Worm (Caenorhabditis elegans) whole organism, L3 larva: ENCODE measurements around the gene clec-137.

Source experiments
- aly-2 ChIP-seq: fragments of 150-350 bp; optimal IDR thresholded peaks from 2 replicates; lab custom pipeline; 2014; ENCODE audit warnings: missing biosample characterization, missing genetic modification characterization
- ama-1 ChIP-seq: fragments of 150-350 bp; optimal IDR thresholded peaks from 2 replicates; lab custom pipeline; 2018
- ceh-28 ChIP-seq: fragments of 150-350 bp; optimal IDR thresholded peaks from 2 replicates; lab custom pipeline; 2014; ENCODE audit warnings: missing biosample characterization, missing genetic modification reagents, missing genetic modification characterization
- ceh-82 ChIP-seq: fragments of 150-350 bp; optimal IDR thresholded peaks from 2 replicates; lab custom pipeline; 2014; ENCODE audit warnings: missing biosample characterization, missing genetic modification characterization
- elt-3 ChIP-seq, 3 experiments: fragments of 150-350 bp in 1 of 3; sonication (generic microtip) in 2 of 3; optimal IDR thresholded peaks; 2 replicates in 2 of 3; 4 replicates in 1 of 3; lab custom pipeline; 2014 to 2017; ENCODE audit warnings: missing biosample characterization in 3 of 3, missing genetic modification characterization in 3 of 3
- jun-1 ChIP-seq: fragments of 150-350 bp; optimal IDR thresholded peaks from 2 replicates; lab custom pipeline; 2014; ENCODE audit warnings: missing biosample characterization, missing genetic modification reagents, missing genetic modification characterization
- lin-39 ChIP-seq: fragments of 150-350 bp; optimal IDR thresholded peaks from 2 replicates; lab custom pipeline; 2018; ENCODE audit warnings: missing biosample characterization, missing genetic modification reagents, missing genetic modification characterization
- nhr-11 ChIP-seq: fragments of 150-350 bp; optimal IDR thresholded peaks from 2 replicates; lab custom pipeline; 2014; ENCODE audit warnings: missing biosample characterization, missing genetic modification characterization
- nhr-237 ChIP-seq: fragments of 150-350 bp; optimal IDR thresholded peaks from 2 replicates; lab custom pipeline; 2014; ENCODE audit warnings: missing biosample characterization, missing genetic modification characterization
- nhr-28 ChIP-seq: fragments of 150-350 bp; optimal IDR thresholded peaks from 2 replicates; lab custom pipeline; 2014; ENCODE audit warnings: missing biosample characterization, missing genetic modification characterization
- nhr-77 ChIP-seq: fragments of 150-350 bp; optimal IDR thresholded peaks from 2 replicates; lab custom pipeline; 2014; ENCODE audit warnings: missing biosample characterization, missing genetic modification characterization
- pha-4 ChIP-seq: fragments of 150-350 bp; optimal IDR thresholded peaks from 2 replicates; lab custom pipeline; 2014; ENCODE audit warnings: missing biosample characterization, missing genetic modification reagents, missing genetic modification characterization
- tbx-2 ChIP-seq: sonication (generic microtip); optimal IDR thresholded peaks from 2 replicates; lab custom pipeline; 2016; ENCODE audit warnings: mild to moderate bottlenecking, missing genetic modification characterization, missing compliant biosample characterization

DNA sequence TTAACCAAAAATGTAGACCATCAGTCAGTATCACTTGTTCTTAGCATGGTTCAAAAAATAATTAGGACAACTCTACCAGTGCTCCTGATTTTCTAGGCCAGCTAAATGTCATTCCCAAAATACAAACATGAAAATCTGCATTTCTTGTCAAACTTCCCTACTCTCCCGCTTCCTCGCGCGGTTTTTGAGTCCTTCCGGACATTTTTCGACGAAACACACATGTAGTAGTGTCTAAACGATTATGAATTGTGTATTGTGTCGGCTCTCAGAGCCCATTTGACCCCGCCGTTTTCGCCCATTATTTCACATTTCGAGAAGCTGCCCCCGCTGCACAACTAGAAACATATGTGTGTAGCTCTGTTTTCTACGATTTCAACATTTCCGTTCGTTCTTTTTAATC is 8.7 kb upstream of the clec-137 start, which contains the start of gene F35D11.1:
- TF ChIP-seq tbx-2 (tag; lab: Kevin White, UChicago) = no peak
- no peak for TF ChIP-seq aly-2 (tag; lab: Kevin White, UChicago)
- TF ChIP-seq nhr-237 (tag; lab: Kevin White, UChicago) = no peak
- TF ChIP-seq nhr-11 (tag; lab: Kevin White, UChicago) = no peak
- TF ChIP-seq ama-1 (lab: Kevin White, UChicago) = no peak
- TF ChIP-seq ceh-82 (tag; lab: Kevin White, UChicago) = no peak
- no peak for TF ChIP-seq lin-39 (tag; lab: Kevin White, UChicago)
- no peak for TF ChIP-seq elt-3 (tag; optimal IDR thresholded peaks at IDR 0.05; lab: Kevin White, UChicago)
- no peak for TF ChIP-seq ceh-28 (tag; lab: Kevin White, UChicago)
- TF ChIP-seq jun-1 = no peak
- no peak for TF ChIP-seq pha-4 (tag; lab: Kevin White, UChicago)
- TF ChIP-seq nhr-77 (tag; lab: Kevin White, UChicago) = no peak
- no peak for TF ChIP-seq nhr-28 (tag; lab: Kevin White, UChicago)
